Worm (Caenorhabditis elegans) whole organism, midembryonic: Measurements from ENCODE around the gene C05B5.17.

Source experiments
- T22C8.4 ChIP-seq: fragments of 200-800 bp; sonication (Bioruptor generic); IDR thresholded peaks from 2 replicates; pipeline ENCODE4 v1.3.6; 2022; ENCODE audit warnings: missing genetic modification characterization, missing compliant biosample characterization
- cog-1 ChIP-seq: sonication (generic microtip); optimal IDR thresholded peaks from 2 replicates; lab custom pipeline; 2016; ENCODE audit warnings: missing genetic modification characterization, missing compliant biosample characterization
- flt-1 ChIP-seq: fragments of 200-800 bp; sonication (Bioruptor generic); IDR thresholded peaks from 2 replicates; pipeline ENCODE4 v1.3.6; 2022; ENCODE audit warnings: missing genetic modification characterization, missing compliant biosample characterization
- klf-2 ChIP-seq: fragments of 200-800 bp; sonication (Bioruptor generic); conservative IDR thresholded peaks from 2 replicates; pipeline ENCODE4 v1.3.6; 2022; ENCODE audit warnings: missing genetic modification reagents, missing genetic modification characterization, missing compliant biosample characterization
- med-1 ChIP-seq: sonication (generic microtip); optimal IDR thresholded peaks from 2 replicates; lab custom pipeline; 2017; ENCODE audit warnings: missing genetic modification characterization, mild to moderate bottlenecking, missing compliant biosample characterization, antibody characterized with exemption, missing genetic modification reagents; ENCODE audit not compliant: insufficient read depth
- ref-1 ChIP-seq: fragments of 200-800 bp; sonication (Bioruptor generic); conservative IDR thresholded peaks from 2 replicates; pipeline ENCODE4 v1.3.6; 2022; ENCODE audit warnings: missing genetic modification reagents, missing genetic modification characterization, missing compliant biosample characterization
- tab-1 ChIP-seq: fragments of 200-800 bp; sonication (Bioruptor generic); IDR thresholded peaks from 2 replicates; pipeline ENCODE4 v1.3.6; 2022; ENCODE audit warnings: missing genetic modification characterization, missing compliant biosample characterization
- ztf-23 ChIP-seq: fragments of 200-800 bp; sonication (Bioruptor generic); IDR thresholded peaks from 2 replicates; pipeline ENCODE4 v1.3.6; 2022; ENCODE audit warnings: missing genetic modification reagents, missing genetic modification characterization, missing compliant biosample characterization
- ztf-29 ChIP-seq: fragments of 200-800 bp; sonication (Bioruptor generic); IDR thresholded peaks from 2 replicates; pipeline ENCODE4 v1.3.6; 2022; ENCODE audit warnings: missing genetic modification reagents, missing genetic modification characterization, missing compliant biosample characterization

Gene C05B5.17

ce11 chrIII:9972192-9972811 is 26.8 kb downstream of the C05B5.17 start:
- TF ChIP-seq tab-1 (GFP tag; lab: Robert Waterston, UW): no peak
- TF ChIP-seq flt-1 (GFP tag; lab: Robert Waterston, UW): no peak
- no peak for TF ChIP-seq ztf-23 (GFP tag; lab: Robert Waterston, UW)
- TF ChIP-seq klf-2: no peak
- no peak for TF ChIP-seq cog-1
- no peak for TF ChIP-seq T22C8.4
- no peak for TF ChIP-seq ref-1 (GFP tag; lab: Robert Waterston, UW)
- TF ChIP-seq med-1 (GFP tag; lab: Kevin White, UChicago): no peak
- TF ChIP-seq ztf-29 (GFP tag; lab: Robert Waterston, UW): no peak

ce11 chrIII:9969371-9969770 is 29.8 kb downstream of the C05B5.17 start:
- TF ChIP-seq med-1 (GFP tag; lab: Kevin White, UChicago): no peak
- no peak for TF ChIP-seq T22C8.4
- TF ChIP-seq flt-1 (GFP tag; lab: Robert Waterston, UW): no peak
- no peak for TF ChIP-seq ztf-29 (GFP tag; lab: Robert Waterston, UW)
- no peak for TF ChIP-seq cog-1
- no peak for TF ChIP-seq tab-1 (GFP tag; lab: Robert Waterston, UW)
- TF ChIP-seq ztf-23 (GFP tag; lab: Robert Waterston, UW): no peak
- no peak for TF ChIP-seq klf-2
- no peak for TF ChIP-seq ref-1 (GFP tag; lab: Robert Waterston, UW)

- TF ChIP-seq T22C8.4 (no peak), ztf-23 (GFP tag; lab: Robert Waterston, UW) (no peak), ref-1 (GFP tag; lab: Robert Waterston, UW) (0 out of 2 replicates have a peak, but pooled peaks have one; percentile 36)
Measured at ce11 chrIII:9965444-9965843, 33.7 kb downstream of the C05B5.17 start.

ce11 chrIII:9964416-9964815 is 34.7 kb downstream of the C05B5.17 start:
- no peak for TF ChIP-seq klf-2
- TF ChIP-seq T22C8.4: no peak
- no peak for TF ChIP-seq ztf-23 (GFP tag; lab: Robert Waterston, UW)
- no peak for TF ChIP-seq ztf-29 (GFP tag; lab: Robert Waterston, UW)
- no peak for TF ChIP-seq tab-1 (GFP tag; lab: Robert Waterston, UW)
- no peak for TF ChIP-seq cog-1
- TF ChIP-seq flt-1 (GFP tag; lab: Robert Waterston, UW): no peak

ce11 chrIII:9963447-9963846 is 35.7 kb downstream of the C05B5.17 start:
- TF ChIP-seq ref-1 (GFP tag; lab: Robert Waterston, UW) (no peak), ztf-23 (GFP tag; lab: Robert Waterston, UW) (no peak), T22C8.4 (no peak), flt-1 (GFP tag; lab: Robert Waterston, UW) (no peak), klf-2 (no peak), tab-1 (GFP tag; lab: Robert Waterston, UW) (no peak), med-1 (GFP tag; lab: Kevin White, UChicago) (no peak), cog-1 (no peak)

- TF ChIP-seq klf-2 (no peak), T22C8.4 (no peak), ztf-23 (GFP tag; lab: Robert Waterston, UW) (no peak), ref-1 (GFP tag; lab: Robert Waterston, UW) (no peak), ztf-29 (GFP tag; lab: Robert Waterston, UW) (no peak), tab-1 (GFP tag; lab: Robert Waterston, UW) (no peak), cog-1 (no peak), flt-1 (GFP tag; lab: Robert Waterston, UW) (no peak), med-1 (GFP tag; lab: Kevin White, UChicago) (no peak)
Measured at ce11 chrIII:9956665-9957401, 42.3 kb downstream of the C05B5.17 start, which contains the start of gene alx-1. Gene alx-1 (plus strand): TSS chrIII:9957351.

- TF ChIP-seq flt-1 (GFP tag; lab: Robert Waterston, UW) (no peak), cog-1 (no peak), ztf-29 (GFP tag; lab: Robert Waterston, UW) (no peak), ztf-23 (GFP tag; lab: Robert Waterston, UW) (no peak), med-1 (GFP tag; lab: Kevin White, UChicago) (no peak), T22C8.4 (no peak), ref-1 (GFP tag; lab: Robert Waterston, UW) (no peak), klf-2 (no peak), tab-1 (GFP tag; lab: Robert Waterston, UW) (no peak)
Measured at ce11 chrIII:9956123-9956522, 43.0 kb downstream of the C05B5.17 start, which contains the start of gene mog-1. Gene mog-1 (minus strand): TSS chrIII:9956215.

- TF ChIP-seq ztf-29 (GFP tag; lab: Robert Waterston, UW) (no peak), ztf-23 (GFP tag; lab: Robert Waterston, UW) (no peak), cog-1 (no peak), med-1 (GFP tag; lab: Kevin White, UChicago) (no peak), tab-1 (GFP tag; lab: Robert Waterston, UW) (no peak), ref-1 (GFP tag; lab: Robert Waterston, UW) (no peak), T22C8.4 (no peak), klf-2 (no peak), flt-1 (GFP tag; lab: Robert Waterston, UW) (no peak)
Measured at ce11 chrIII:9951864-9952263, 47.3 kb downstream of the C05B5.17 start, which contains the start of gene K03H1.11. Gene K03H1.11 (minus strand): TSS chrIII:9951964.

- TF ChIP-seq ref-1 (GFP tag; lab: Robert Waterston, UW) (no peak), flt-1 (GFP tag; lab: Robert Waterston, UW) (no peak), cog-1 (no peak), ztf-23 (GFP tag; lab: Robert Waterston, UW) (no peak), ztf-29 (GFP tag; lab: Robert Waterston, UW) (no peak), tab-1 (GFP tag; lab: Robert Waterston, UW) (no peak), med-1 (GFP tag; lab: Kevin White, UChicago) (no peak), T22C8.4 (no peak), klf-2 (no peak)
Measured at ce11 chrIII:9950244-9950643, 48.9 kb downstream of the C05B5.17 start, which contains the start of gene K03H1.13. Gene K03H1.13 (minus strand): TSS chrIII:9950344.
